Fruit fly (Drosophila melanogaster) whole organism, embryonic: ENCODE data around the gene CG15818.

ENCODE experiments used
- Ada2b ChIP-seq: fragments of 200-800 bp; sonication (Bioruptor generic); IDR thresholded peaks from 2 replicates; pipeline ENCODE4 v1.3.6; 2022; ENCODE audit warnings: missing biosample characterization, missing genetic modification characterization
- Adf1 ChIP-seq: fragments of 200-800 bp; sonication (Bioruptor generic); IDR thresholded peaks from 2 replicates; pipeline ENCODE4 v1.3.6; 2022; ENCODE audit warnings: missing biosample characterization, missing genetic modification characterization
- Antp ChIP-seq: fragments of 200-800 bp; sonication (Bioruptor generic); optimal IDR thresholded peaks from 3 replicates; lab custom pipeline; 2016; ENCODE audit warnings: missing biosample characterization, missing genetic modification characterization
- Bgb ChIP-seq: fragments of 200-800 bp; sonication (Bioruptor generic); IDR thresholded peaks from 2 replicates; pipeline ENCODE4 v1.3.6; 2022; ENCODE audit warnings: missing biosample characterization, missing genetic modification characterization; ENCODE audit not compliant: partially characterized antibody
- CG10267 ChIP-seq: fragments of 200-800 bp; sonication (Bioruptor generic); optimal IDR thresholded peaks from 2 replicates; lab custom pipeline; 2018; ENCODE audit warnings: missing biosample characterization, mild to moderate bottlenecking, missing genetic modification characterization, moderate library complexity
- CG10979 ChIP-seq: fragments of 200-800 bp; sonication (Bioruptor generic); optimal IDR thresholded peaks from 2 replicates; lab custom pipeline; 2018; ENCODE audit warnings: missing biosample characterization, mild to moderate bottlenecking, missing genetic modification characterization, moderate library complexity
- CG11504 ChIP-seq: fragments of 200-800 bp; sonication (Bioruptor generic); optimal IDR thresholded peaks from 3 replicates; lab custom pipeline; 2019; ENCODE audit warnings: missing biosample characterization, mild to moderate bottlenecking, missing genetic modification characterization, moderate library complexity
- CG14050 ChIP-seq: fragments of 200-800 bp; sonication (Bioruptor generic); IDR thresholded peaks from 3 replicates; pipeline ENCODE4 v1.3.6; 2022; ENCODE audit warnings: missing biosample characterization, missing genetic modification characterization
- CG15073 ChIP-seq: fragments of 200-800 bp; sonication (Bioruptor generic); optimal IDR thresholded peaks from 2 replicates; lab custom pipeline; 2016; ENCODE audit warnings: missing biosample characterization, missing genetic modification characterization
- CG15479 ChIP-seq: fragments of 200-800 bp; sonication (Bioruptor generic); optimal IDR thresholded peaks from 3 replicates; lab custom pipeline; 2019; ENCODE audit warnings: missing biosample characterization, mild to moderate bottlenecking, missing genetic modification characterization, moderate library complexity
- CG1603 ChIP-seq: fragments of 200-800 bp; sonication (Bioruptor generic); optimal IDR thresholded peaks from 2 replicates; lab custom pipeline; 2019; ENCODE audit warnings: missing biosample characterization, mild to moderate bottlenecking, missing genetic modification characterization, moderate library complexity
- CG1647 ChIP-seq: fragments of 200-800 bp; sonication (Bioruptor generic); optimal IDR thresholded peaks from 3 replicates; lab custom pipeline; 2016; ENCODE audit warnings: missing biosample characterization, missing genetic modification characterization
- CG17186 ChIP-seq: fragments of 200-800 bp; sonication (Bioruptor generic); optimal IDR thresholded peaks from 3 replicates; lab custom pipeline; 2017; ENCODE audit warnings: missing biosample characterization, missing genetic modification reagents, missing genetic modification characterization
- CG17328 ChIP-seq: fragments of 200-800 bp; sonication (Bioruptor generic); IDR thresholded peaks from 2 replicates; pipeline ENCODE4 v1.3.6; 2022; ENCODE audit warnings: missing biosample characterization, missing genetic modification characterization
- CG31441 ChIP-seq: fragments of 200-800 bp; sonication (Bioruptor generic); IDR thresholded peaks from 2 replicates; pipeline ENCODE4 v1.3.6; 2022; ENCODE audit warnings: missing biosample characterization, missing genetic modification characterization
- CG34224 ChIP-seq: fragments of 200-800 bp; sonication (Bioruptor generic); IDR thresholded peaks from 3 replicates; pipeline ENCODE4 v1.3.6; 2022; ENCODE audit warnings: missing biosample characterization, missing genetic modification characterization; ENCODE audit not compliant: partially characterized antibody
- CG42726 ChIP-seq: fragments of 200-800 bp; sonication (Bioruptor generic); IDR thresholded peaks from 2 replicates; pipeline ENCODE4 v1.3.6; 2022; ENCODE audit warnings: missing biosample characterization, missing genetic modification characterization; ENCODE audit not compliant: partially characterized antibody
- CG4404 ChIP-seq: fragments of 200-800 bp; sonication (Bioruptor generic); IDR thresholded peaks from 2 replicates; pipeline ENCODE4 v1.3.6; 2022; ENCODE audit warnings: missing biosample characterization, missing genetic modification characterization
- CG4424 ChIP-seq: fragments of 200-800 bp; sonication (Bioruptor generic); optimal IDR thresholded peaks from 3 replicates; lab custom pipeline; 2016; ENCODE audit warnings: missing biosample characterization, missing genetic modification characterization
- CG6765 ChIP-seq: fragments of 200-800 bp; sonication (Bioruptor generic); optimal IDR thresholded peaks from 3 replicates; lab custom pipeline; 2017; ENCODE audit warnings: missing biosample characterization, mild to moderate bottlenecking, missing genetic modification characterization
- CG6854 ChIP-seq: fragments of 200-800 bp; sonication (Bioruptor generic); optimal IDR thresholded peaks from 3 replicates; lab custom pipeline; 2017; ENCODE audit warnings: missing biosample characterization, mild to moderate bottlenecking, missing genetic modification characterization
- CG7987 ChIP-seq: fragments of 200-800 bp; sonication (Bioruptor generic); optimal IDR thresholded peaks from 2 replicates; lab custom pipeline; 2018; ENCODE audit warnings: missing biosample characterization, mild to moderate bottlenecking, missing genetic modification characterization, moderate library complexity
- CG8290 ChIP-seq, 3 experiments: fragments of 200-800 bp; sonication (Bioruptor generic); optimal IDR thresholded peaks; 2 replicates each; lab custom pipeline; 2016 to 2019; ENCODE audit warnings: missing biosample characterization in 3 of 3, missing genetic modification characterization in 3 of 3, mild to moderate bottlenecking in 2 of 3, moderate library complexity in 1 of 3
- CG8765 ChIP-seq: fragments of 200-800 bp; sonication (Bioruptor generic); IDR thresholded peaks from 2 replicates; pipeline ENCODE4 v1.3.6; 2022; ENCODE audit warnings: missing biosample characterization, missing genetic modification characterization
- CG8944 ChIP-seq: fragments of 200-800 bp; sonication (Bioruptor generic); optimal IDR thresholded peaks from 3 replicates; lab custom pipeline; 2016; ENCODE audit warnings: missing biosample characterization, missing genetic modification characterization
- CG9727 ChIP-seq: fragments of 200-800 bp; sonication (Bioruptor generic); optimal IDR thresholded peaks from 3 replicates; lab custom pipeline; 2017; ENCODE audit warnings: missing biosample characterization, mild to moderate bottlenecking, missing genetic modification characterization
- D ChIP-seq, 2 experiments: fragments of 200-800 bp in 1 of 2; fragments of >200 bp in 1 of 2; sonication (Bioruptor generic) in 1 of 2; optimal IDR thresholded peaks; 2 replicates in 1 of 2; 3 replicates in 1 of 2; lab custom pipeline; 2017; ENCODE audit warnings: mild to moderate bottlenecking in 1 of 2, missing biosample characterization in 1 of 2, missing genetic modification characterization in 1 of 2, missing genetic modification reagents in 1 of 2
- HLH54F ChIP-seq: fragments of 200-800 bp; sonication (Bioruptor generic); optimal IDR thresholded peaks from 3 replicates; lab custom pipeline; 2016; ENCODE audit warnings: missing biosample characterization, missing genetic modification characterization
- Lpt ChIP-seq: fragments of >200 bp; optimal IDR thresholded peaks from 2 replicates; lab custom pipeline; 2018; ENCODE audit warnings: missing biosample characterization, missing genetic modification characterization
- Med ChIP-seq: fragments of 200-800 bp; sonication (Bioruptor generic); peaks from one replicate; lab custom pipeline; 2016; ENCODE audit warnings: missing biosample characterization, missing genetic modification characterization, mild to moderate bottlenecking, inconsistent platforms, moderate library complexity
- Neu2 ChIP-seq: fragments of 200-800 bp; sonication (Bioruptor generic); optimal IDR thresholded peaks from 3 replicates; lab custom pipeline; 2016; ENCODE audit warnings: missing biosample characterization, missing genetic modification characterization, borderline replicate concordance
- Pdp1 ChIP-seq, 2 experiments: fragments of 200-800 bp; sonication (Bioruptor generic); optimal IDR thresholded peaks; 3 replicates each; lab custom pipeline; 2016; ENCODE audit warnings: missing biosample characterization in 2 of 2, missing genetic modification characterization in 2 of 2, mild to moderate bottlenecking in 1 of 2, moderate library complexity in 1 of 2
- Rfx ChIP-seq: fragments of 200-800 bp; sonication (Bioruptor generic); IDR thresholded peaks from 2 replicates; pipeline ENCODE4 v1.3.6; 2022; ENCODE audit warnings: missing biosample characterization, missing genetic modification characterization
- Vsx1 ChIP-seq: fragments of 200-800 bp; sonication (Bioruptor generic); optimal IDR thresholded peaks from 2 replicates; lab custom pipeline; 2017; ENCODE audit warnings: missing biosample characterization, mild to moderate bottlenecking, missing genetic modification characterization, missing genetic modification reagents
- Xrp1 ChIP-seq: fragments of 200-800 bp; sonication (Bioruptor generic); IDR thresholded peaks from 2 replicates; pipeline ENCODE4 v1.3.6; 2022; ENCODE audit warnings: missing biosample characterization, missing genetic modification characterization
- bbx ChIP-seq: fragments of 200-800 bp; sonication (Bioruptor generic); IDR thresholded peaks from 2 replicates; pipeline ENCODE4 v1.3.6; 2022; ENCODE audit warnings: missing biosample characterization, missing genetic modification characterization; ENCODE audit not compliant: partially characterized antibody
- chinmo ChIP-seq: fragments of 200-800 bp; sonication (Bioruptor generic); IDR thresholded peaks from 4 replicates; pipeline ENCODE4 v1.3.6; 2022; ENCODE audit warnings: missing biosample characterization, missing genetic modification characterization; ENCODE audit not compliant: partially characterized antibody
- chn ChIP-seq: fragments of 200-800 bp; sonication (Bioruptor generic); optimal IDR thresholded peaks from 2 replicates; lab custom pipeline; 2016; ENCODE audit warnings: missing biosample characterization, missing genetic modification characterization
- emc ChIP-seq: fragments of 200-800 bp; sonication (Bioruptor generic); optimal IDR thresholded peaks from 2 replicates; lab custom pipeline; 2016; ENCODE audit warnings: missing biosample characterization, missing genetic modification characterization
- oc ChIP-seq: fragments of 200-800 bp; sonication (Bioruptor generic); optimal IDR thresholded peaks from 2 replicates; lab custom pipeline; 2018; ENCODE audit warnings: missing biosample characterization, mild to moderate bottlenecking, missing genetic modification characterization, moderate library complexity
- onecut ChIP-seq: fragments of 200-800 bp; sonication (Bioruptor generic); IDR thresholded peaks from 2 replicates; pipeline ENCODE4 v1.3.6; 2022; ENCODE audit warnings: missing biosample characterization, missing genetic modification characterization
- prd ChIP-seq, 3 experiments: fragments of >200 bp in 2 of 3; fragments of 200-800 bp in 1 of 3; sonication (Bioruptor generic) in 1 of 3; optimal IDR thresholded peaks in 2 of 3; IDR thresholded peaks in 1 of 3; 2 replicates in 2 of 3; 3 replicates in 1 of 3; pipeline versions ENCODE4 v1.3.6 to Lab custom; 2017 to 2022; ENCODE audit warnings: missing biosample characterization in 1 of 3, missing genetic modification characterization in 1 of 3
- ranshi ChIP-seq: fragments of 200-800 bp; sonication (Bioruptor generic); IDR thresholded peaks from 2 replicates; pipeline ENCODE4 v1.3.6; 2022; ENCODE audit warnings: missing biosample characterization, missing genetic modification characterization
- salm ChIP-seq: fragments of 200-800 bp; sonication (Bioruptor generic); optimal IDR thresholded peaks from 2 replicates; lab custom pipeline; 2018; ENCODE audit warnings: missing biosample characterization, mild to moderate bottlenecking, missing genetic modification characterization
- sr ChIP-seq: fragments of 200-800 bp; sonication (Bioruptor generic); IDR thresholded peaks from 3 replicates; pipeline ENCODE4 v1.3.6; 2022; ENCODE audit warnings: missing biosample characterization, missing genetic modification characterization
- stc ChIP-seq: fragments of 200-800 bp; sonication (Bioruptor generic); IDR thresholded peaks from 2 replicates; pipeline ENCODE4 v1.3.6; 2022; ENCODE audit warnings: missing biosample characterization, missing genetic modification characterization
- tin ChIP-seq: fragments of 200-800 bp; sonication (Bioruptor generic); optimal IDR thresholded peaks from 3 replicates; lab custom pipeline; 2016; ENCODE audit warnings: missing biosample characterization, missing genetic modification characterization
- tna ChIP-seq: fragments of 200-800 bp; sonication (Bioruptor generic); IDR thresholded peaks from 2 replicates; pipeline ENCODE4 v1.3.6; 2022; ENCODE audit warnings: missing biosample characterization, missing genetic modification characterization; ENCODE audit not compliant: partially characterized antibody
- vvl ChIP-seq: fragments of 200-800 bp; sonication (Bioruptor generic); IDR thresholded peaks from 2 replicates; pipeline ENCODE4 v1.3.6; 2022; ENCODE audit warnings: missing biosample characterization, missing genetic modification characterization
- zen ChIP-seq: fragments of 200-800 bp; sonication (Bioruptor generic); optimal IDR thresholded peaks from 3 replicates; lab custom pipeline; 2018; ENCODE audit warnings: missing biosample characterization, mild to moderate bottlenecking, missing genetic modification characterization, moderate library complexity

Gene CG15818

DNA sequence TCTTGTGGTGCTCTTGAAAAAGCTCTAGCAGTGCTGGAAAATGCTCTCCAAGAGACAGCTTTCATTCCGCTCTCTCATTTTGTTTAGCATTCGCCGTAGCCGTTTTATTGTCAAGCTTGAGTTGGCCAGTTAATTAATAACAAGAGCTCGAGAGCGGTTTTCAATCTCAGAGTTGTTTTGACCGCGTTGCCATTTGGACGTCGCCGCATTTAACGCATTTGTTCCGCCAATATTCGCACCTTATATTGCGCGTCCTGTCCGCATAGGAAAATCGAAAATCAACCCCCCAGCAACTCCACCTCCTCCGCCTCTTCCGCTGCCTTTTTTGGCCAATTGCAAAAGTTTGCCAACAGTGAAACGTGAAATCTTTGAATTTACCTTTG lies 26.6 kb downstream of the CG15818 start, which contains the start of gene CG5973 (continued):
- TF ChIP-seq D (optimal IDR thresholded peaks at IDR 0.05; lab: Kevin White, UChicago): no peak
- TF ChIP-seq D (GFP tag; optimal IDR thresholded peaks at IDR 0.05; lab: Kevin White, UChicago): no peak
- no peak for TF ChIP-seq CG1603 (tag; lab: Kevin White, UChicago)
- TF ChIP-seq CG15479 (GFP tag; lab: Kevin White, UChicago): no peak
- TF ChIP-seq CG4424 (GFP tag; lab: Kevin White, UChicago): no peak
- TF ChIP-seq Pdp1 (GFP tag; optimal IDR thresholded peaks at IDR 0.05; lab: Kevin White, UChicago): no peak
- TF ChIP-seq onecut (GFP tag; lab: Robert Waterston, UW): peak; percentile 25; the same call in 1 of the 2 replicates
- TF ChIP-seq CG8765 (GFP tag; lab: Robert Waterston, UW): no peak
- 0 out of 2 replicates have a peak, but pooled peaks have one; percentile 35 for TF ChIP-seq stc (GFP tag; lab: Robert Waterston, UW)
- no peak for TF ChIP-seq CG8290 (GFP tag; optimal IDR thresholded peaks at IDR 0.05; lab: Kevin White, UChicago)
- TF ChIP-seq CG8290 (tag; optimal IDR thresholded peaks at IDR 0.05; lab: Kevin White, UChicago): peak in 1 of 2 experiments; percentile 3
- TF ChIP-seq CG17328 (GFP tag; lab: Robert Waterston, UW): 0 out of 2 replicates have a peak, but pooled peaks have one; percentile 9
- no peak for TF ChIP-seq CG6765 (GFP tag; lab: Kevin White, UChicago)
- 0 out of 2 replicates have a peak, but pooled peaks have one; percentile 18 for TF ChIP-seq Rfx (GFP tag; lab: Robert Waterston, UW)
- TF ChIP-seq emc: no peak
- no peak for TF ChIP-seq Antp (GFP tag; lab: Kevin White, UChicago)
- TF ChIP-seq CG6854 (GFP tag; lab: Kevin White, UChicago): no peak
- peak; percentile 11 for TF ChIP-seq Vsx1 (GFP tag; lab: Kevin White, UChicago)
- TF ChIP-seq salm: no peak
- 0 out of 3 replicates have a peak, but pooled peaks have one; percentile 19 for TF ChIP-seq CG14050 (GFP tag; lab: Robert Waterston, UW)
- peak; percentile 34; the same call in 1 of the 2 replicates for TF ChIP-seq CG42726 (GFP tag; lab: Robert Waterston, UW)
- TF ChIP-seq tna (GFP tag; lab: Robert Waterston, UW): 0 out of 2 replicates have a peak, but pooled peaks have one; percentile 32
- TF ChIP-seq zen (tag; lab: Kevin White, UChicago): no peak
- TF ChIP-seq CG1647: no peak
- peak; percentile 71; the same call in 1 of the 4 replicates for TF ChIP-seq chinmo (GFP tag; lab: Robert Waterston, UW)
- no peak for TF ChIP-seq tin (GFP tag; lab: Kevin White, UChicago)
- TF ChIP-seq prd (optimal IDR thresholded peaks at IDR 0.05; lab: Kevin White, UChicago): no peak
- no peak for TF ChIP-seq prd (GFP tag; IDR thresholded peaks at IDR 0.05; lab: Robert Waterston, UW)
- no peak for TF ChIP-seq CG4404 (GFP tag; lab: Robert Waterston, UW)
- TF ChIP-seq oc (tag; lab: Kevin White, UChicago): no peak
- TF ChIP-seq Ada2b (GFP tag; lab: Robert Waterston, UW): no peak
- TF ChIP-seq CG10267: peak; percentile 8
- TF ChIP-seq Lpt: no peak
- no peak for TF ChIP-seq Neu2
- no peak for TF ChIP-seq CG9727 (GFP tag; lab: Kevin White, UChicago)
- TF ChIP-seq CG34224: peak; percentile 25; the same call in 1 of the 3 replicates
- no peak for TF ChIP-seq CG15073 (GFP tag; lab: Kevin White, UChicago)
- TF ChIP-seq bbx (GFP tag; lab: Robert Waterston, UW): peak; percentile 34; the same call in 1 of the 2 replicates
- peak; percentile 23; the same call in 1 of the 2 replicates for TF ChIP-seq Bgb (GFP tag; lab: Robert Waterston, UW)
- TF ChIP-seq ranshi: no peak

dm6 chr2L:7438505-7438904 lies 27.8 kb downstream of the CG15818 start:
- TF ChIP-seq sr (GFP tag; lab: Robert Waterston, UW) (no peak), Xrp1 (GFP tag; lab: Robert Waterston, UW) (0 out of 2 replicates have a peak, but pooled peaks have one; percentile 20), CG17186 (GFP tag; lab: Kevin White, UChicago) (no peak), vvl (GFP tag; lab: Robert Waterston, UW) (peak; percentile 78), CG7987 (no peak), Adf1 (GFP tag; lab: Robert Waterston, UW) (no peak), CG11504 (tag; lab: Kevin White, UChicago) (peak; percentile 32), CG31441 (GFP tag; lab: Robert Waterston, UW) (0 out of 2 replicates have a peak, but pooled peaks have one; percentile 21), Med (GFP tag; lab: Kevin White, UChicago) (peak; percentile 60), CG8944 (GFP tag; lab: Kevin White, UChicago) (no peak), CG10979 (tag; lab: Kevin White, UChicago) (no peak), HLH54F (no peak), chn (no peak)
